Worm (Caenorhabditis elegans): ENCODE results near the gene K09B3.1.

DNA sequence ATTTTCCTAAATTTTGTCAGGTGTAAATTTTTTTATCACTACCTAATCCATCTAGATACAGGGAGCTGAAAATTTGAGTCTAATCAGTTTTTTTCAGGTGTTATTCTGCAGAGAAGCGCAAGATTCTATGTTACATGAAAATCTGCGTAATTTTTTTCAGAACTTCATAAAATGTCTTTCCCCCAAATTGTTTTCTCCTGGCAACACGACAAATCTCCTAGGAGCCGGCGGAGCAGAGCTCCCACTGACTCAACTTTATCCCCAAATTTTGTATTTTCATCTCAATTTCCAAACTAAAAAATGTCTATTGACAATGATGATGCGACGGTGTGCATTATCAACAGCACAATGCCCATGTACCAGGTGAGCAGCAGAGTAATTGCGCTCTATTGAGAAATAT is 44.9 kb downstream of the K09B3.1 start, which contains the start of gene F28F9.2:
- TF ChIP-seq blmp-1 (tag; optimal IDR thresholded peaks at IDR 0.05) (no peak), unc-86 (tag; optimal IDR thresholded peaks at IDR 0.05) (no peak), nhr-71 (tag; optimal IDR thresholded peaks at IDR 0.05) (no peak), lin-39 (tag; optimal IDR thresholded peaks at IDR 0.05) (no peak), nhr-77 (tag; optimal IDR thresholded peaks at IDR 0.05) (no peak)

All from whole organism, L1 larva.